Fruit fly (Drosophila melanogaster) whole organism, embryonic: Measurements from ENCODE around the gene Ire1.

Experiments used
- CG10366 ChIP-seq: fragments of 200-800 bp; sonication (Bioruptor generic); IDR thresholded peaks from 2 replicates; pipeline ENCODE4 v1.3.6; 2022; ENCODE audit warnings: missing biosample characterization, missing genetic modification characterization
- CG12391 ChIP-seq: fragments of 200-800 bp; sonication (Bioruptor generic); optimal IDR thresholded peaks from 3 replicates; lab custom pipeline; 2018; ENCODE audit warnings: missing biosample characterization, mild to moderate bottlenecking, missing genetic modification characterization, moderate library complexity
- CG12659 ChIP-seq: fragments of 200-800 bp; sonication (Bioruptor generic); optimal IDR thresholded peaks from 3 replicates; lab custom pipeline; 2017; ENCODE audit warnings: mild to moderate bottlenecking, missing biosample characterization, missing genetic modification reagents, missing genetic modification characterization
- CG12942 ChIP-seq: fragments of 200-800 bp; sonication (Bioruptor generic); optimal IDR thresholded peaks from 3 replicates; lab custom pipeline; 2016; ENCODE audit warnings: missing biosample characterization, missing genetic modification characterization
- CG14014 ChIP-seq: fragments of 200-800 bp; sonication (Bioruptor generic); IDR thresholded peaks from 2 replicates; pipeline ENCODE4 v1.3.6; 2022; ENCODE audit warnings: missing biosample characterization, missing genetic modification characterization
- CG15479 ChIP-seq: fragments of 200-800 bp; sonication (Bioruptor generic); optimal IDR thresholded peaks from 3 replicates; lab custom pipeline; 2019; ENCODE audit warnings: missing biosample characterization, mild to moderate bottlenecking, missing genetic modification characterization, moderate library complexity
- CG1832 ChIP-seq: fragments of 200-800 bp; sonication (Bioruptor generic); optimal IDR thresholded peaks from 2 replicates; lab custom pipeline; 2017; ENCODE audit warnings: missing biosample characterization, mild to moderate bottlenecking, missing genetic modification characterization, inconsistent platforms
- CG18619 ChIP-seq: fragments of 200-800 bp; sonication (Bioruptor generic); optimal IDR thresholded peaks from 3 replicates; lab custom pipeline; 2017; ENCODE audit warnings: missing biosample characterization, mild to moderate bottlenecking, missing genetic modification characterization
- CG18764 ChIP-seq: fragments of 200-800 bp; sonication (Bioruptor generic); optimal IDR thresholded peaks from 3 replicates; lab custom pipeline; 2016; ENCODE audit warnings: missing biosample characterization, missing genetic modification characterization
- CG2199 ChIP-seq: fragments of 200-800 bp; sonication (Bioruptor generic); IDR thresholded peaks from 3 replicates; pipeline ENCODE4 v1.3.6; 2022; ENCODE audit warnings: missing biosample characterization, missing genetic modification characterization
- CG30403 ChIP-seq: fragments of 200-800 bp; sonication (Bioruptor generic); optimal IDR thresholded peaks from 3 replicates; lab custom pipeline; 2016; ENCODE audit warnings: missing biosample characterization, missing genetic modification characterization
- CG31388 ChIP-seq: fragments of 200-800 bp; sonication (Bioruptor generic); optimal IDR thresholded peaks from 2 replicates; lab custom pipeline; 2016; ENCODE audit warnings: missing biosample characterization, missing genetic modification characterization
- CG42726 ChIP-seq: fragments of 200-800 bp; sonication (Bioruptor generic); IDR thresholded peaks from 2 replicates; pipeline ENCODE4 v1.3.6; 2022; ENCODE audit warnings: missing biosample characterization, missing genetic modification characterization; ENCODE audit not compliant: partially characterized antibody
- CG43689 ChIP-seq: fragments of 200-800 bp; sonication (Bioruptor generic); IDR thresholded peaks from 2 replicates; pipeline ENCODE4 v1.3.6; 2022; ENCODE audit warnings: missing biosample characterization, missing genetic modification characterization
- CG4404 ChIP-seq: fragments of 200-800 bp; sonication (Bioruptor generic); IDR thresholded peaks from 2 replicates; pipeline ENCODE4 v1.3.6; 2022; ENCODE audit warnings: missing biosample characterization, missing genetic modification characterization
- CG7556 ChIP-seq: fragments of 200-800 bp; sonication (Bioruptor generic); optimal IDR thresholded peaks from 2 replicates; lab custom pipeline; 2017; ENCODE audit warnings: missing biosample characterization, mild to moderate bottlenecking, missing genetic modification characterization
- CG7786 ChIP-seq: fragments of 200-800 bp; sonication (Bioruptor generic); optimal IDR thresholded peaks from 2 replicates; lab custom pipeline; 2016; ENCODE audit warnings: missing biosample characterization, missing genetic modification characterization
- Camta ChIP-seq: fragments of 200-800 bp; sonication (Bioruptor generic); optimal IDR thresholded peaks from 2 replicates; lab custom pipeline; 2016; ENCODE audit warnings: missing biosample characterization, missing genetic modification characterization
- D ChIP-seq, 2 experiments: fragments of 200-800 bp in 1 of 2; fragments of >200 bp in 1 of 2; sonication (Bioruptor generic) in 1 of 2; optimal IDR thresholded peaks; 2 replicates in 1 of 2; 3 replicates in 1 of 2; lab custom pipeline; 2017; ENCODE audit warnings: mild to moderate bottlenecking in 1 of 2, missing biosample characterization in 1 of 2, missing genetic modification characterization in 1 of 2, missing genetic modification reagents in 1 of 2
- Dfd ChIP-seq, 2 experiments: fragments of >200 bp; optimal IDR thresholded peaks; 2 replicates each; lab custom pipeline; 2017; ENCODE audit warnings: missing biosample characterization in 2 of 2, missing genetic modification characterization in 2 of 2
- Dip2 ChIP-seq: fragments of 200-800 bp; sonication (Bioruptor generic); IDR thresholded peaks from 2 replicates; pipeline ENCODE4 v1.3.6; 2022; ENCODE audit warnings: missing biosample characterization, missing genetic modification characterization
- Doc3 ChIP-seq: fragments of 200-800 bp; sonication (Bioruptor generic); IDR thresholded peaks from 3 replicates; pipeline ENCODE4 v1.3.6; 2022; ENCODE audit warnings: missing biosample characterization, missing genetic modification characterization; ENCODE audit not compliant: partially characterized antibody
- Ets65A ChIP-seq: fragments of 200-800 bp; sonication (Bioruptor generic); peaks from one replicate; lab custom pipeline; 2016; ENCODE audit warnings: missing biosample characterization, missing genetic modification characterization
- Ets97D ChIP-seq: fragments of 200-800 bp; sonication (Bioruptor generic); optimal IDR thresholded peaks from 3 replicates; lab custom pipeline; 2016; ENCODE audit warnings: missing biosample characterization, missing genetic modification characterization
- HLH4C ChIP-seq: fragments of 200-800 bp; sonication (Bioruptor generic); IDR thresholded peaks from 3 replicates; pipeline ENCODE4 v1.3.6; 2022; ENCODE audit warnings: missing biosample characterization, missing genetic modification characterization; ENCODE audit not compliant: partially characterized antibody
- HLHmδ ChIP-seq: fragments of 200-800 bp; sonication (Bioruptor generic); optimal IDR thresholded peaks from 2 replicates; lab custom pipeline; 2018; ENCODE audit warnings: missing biosample characterization, mild to moderate bottlenecking, missing genetic modification characterization, moderate library complexity
- Hr51 ChIP-seq, 2 experiments: fragments of 200-800 bp; sonication (Bioruptor generic); optimal IDR thresholded peaks; 2 replicates in 1 of 2; 3 replicates in 1 of 2; lab custom pipeline; 2016 to 2018; ENCODE audit warnings: missing biosample characterization in 2 of 2, missing genetic modification characterization in 2 of 2, mild to moderate bottlenecking in 1 of 2, moderate library complexity in 1 of 2
- Max ChIP-seq: fragments of 200-800 bp; sonication (Bioruptor generic); optimal IDR thresholded peaks from 2 replicates; lab custom pipeline; 2016; ENCODE audit warnings: missing biosample characterization, mild to moderate bottlenecking, missing genetic modification characterization
- Mes4 ChIP-seq: fragments of 200-800 bp; sonication (Bioruptor generic); optimal IDR thresholded peaks from 2 replicates; lab custom pipeline; 2016; ENCODE audit warnings: missing biosample characterization, missing genetic modification characterization
- NC2β ChIP-seq: fragments of 200-800 bp; sonication (Bioruptor generic); optimal IDR thresholded peaks from 2 replicates; lab custom pipeline; 2016; ENCODE audit warnings: missing biosample characterization, missing genetic modification characterization
- NFAT ChIP-seq: fragments of 200-800 bp; sonication (Bioruptor generic); IDR thresholded peaks from 2 replicates; pipeline ENCODE4 v1.3.6; 2022; ENCODE audit warnings: missing biosample characterization, missing genetic modification characterization
- NK7.1 ChIP-seq: fragments of 200-800 bp; sonication (Bioruptor generic); optimal IDR thresholded peaks from 3 replicates; lab custom pipeline; 2016; ENCODE audit warnings: missing biosample characterization, missing genetic modification characterization
- Rfx ChIP-seq: fragments of 200-800 bp; sonication (Bioruptor generic); IDR thresholded peaks from 2 replicates; pipeline ENCODE4 v1.3.6; 2022; ENCODE audit warnings: missing biosample characterization, missing genetic modification characterization
- Sox102F ChIP-seq: fragments of 200-800 bp; sonication (Bioruptor generic); optimal IDR thresholded peaks from 2 replicates; lab custom pipeline; 2018; ENCODE audit warnings: missing biosample characterization, mild to moderate bottlenecking, missing genetic modification characterization, moderate library complexity
- Spps ChIP-seq: fragments of 200-800 bp; sonication (Bioruptor generic); optimal IDR thresholded peaks from 2 replicates; lab custom pipeline; 2018; ENCODE audit warnings: missing biosample characterization, mild to moderate bottlenecking, missing genetic modification characterization
- Taf1 ChIP-seq: fragments of 200-800 bp; sonication (Bioruptor generic); IDR thresholded peaks from 2 replicates; pipeline ENCODE4 v1.3.6; 2022; ENCODE audit warnings: missing biosample characterization, missing genetic modification characterization
- bigmax ChIP-seq: fragments of 200-800 bp; sonication (Bioruptor generic); optimal IDR thresholded peaks from 2 replicates; lab custom pipeline; 2018; ENCODE audit warnings: missing biosample characterization, mild to moderate bottlenecking, missing genetic modification characterization
- caup ChIP-seq: fragments of 200-800 bp; sonication (Bioruptor generic); optimal IDR thresholded peaks from 3 replicates; lab custom pipeline; 2017; ENCODE audit warnings: missing biosample characterization, mild to moderate bottlenecking, missing genetic modification characterization, moderate library complexity; ENCODE audit not compliant: severe bottlenecking
- inv ChIP-seq: fragments of 200-800 bp; sonication (Bioruptor generic); IDR thresholded peaks from 2 replicates; pipeline ENCODE4 v1.3.6; 2022; ENCODE audit warnings: missing biosample characterization, missing genetic modification characterization; ENCODE audit not compliant: partially characterized antibody
- nmo ChIP-seq: fragments of 200-800 bp; sonication (Bioruptor generic); optimal IDR thresholded peaks from 2 replicates; lab custom pipeline; 2018; ENCODE audit warnings: missing biosample characterization, mild to moderate bottlenecking, missing genetic modification characterization, moderate library complexity
- ranshi ChIP-seq: fragments of 200-800 bp; sonication (Bioruptor generic); IDR thresholded peaks from 2 replicates; pipeline ENCODE4 v1.3.6; 2022; ENCODE audit warnings: missing biosample characterization, missing genetic modification characterization
- sens ChIP-seq: fragments of 200-800 bp; sonication (Bioruptor generic); peaks from one replicate; lab custom pipeline; 2016; ENCODE audit warnings: missing biosample characterization, missing genetic modification characterization
- stwl ChIP-seq: fragments of 200-800 bp; sonication (Bioruptor generic); optimal IDR thresholded peaks from 3 replicates; lab custom pipeline; 2018; ENCODE audit warnings: missing biosample characterization, mild to moderate bottlenecking, missing genetic modification characterization, moderate library complexity
- tio ChIP-seq: fragments of 200-800 bp; sonication (Bioruptor generic); optimal IDR thresholded peaks from 2 replicates; lab custom pipeline; 2017; ENCODE audit warnings: missing biosample characterization, missing genetic modification characterization, inconsistent platforms
- toy ChIP-seq: fragments of 200-800 bp; sonication (Bioruptor generic); IDR thresholded peaks from 2 replicates; pipeline ENCODE4 v1.3.6; 2022; ENCODE audit warnings: missing biosample characterization, missing genetic modification characterization
- trh ChIP-seq: fragments of 200-800 bp; sonication (Bioruptor generic); optimal IDR thresholded peaks from 2 replicates; lab custom pipeline; 2016; ENCODE audit warnings: missing biosample characterization, missing genetic modification characterization
- twi ChIP-seq: fragments of 200-800 bp; optimal IDR thresholded peaks from 2 replicates; lab custom pipeline; 2019; ENCODE audit warnings: missing biosample characterization, mild to moderate bottlenecking, missing genetic modification characterization, moderate library complexity
- zen ChIP-seq: fragments of 200-800 bp; sonication (Bioruptor generic); optimal IDR thresholded peaks from 3 replicates; lab custom pipeline; 2018; ENCODE audit warnings: missing biosample characterization, mild to moderate bottlenecking, missing genetic modification characterization, moderate library complexity
- zf30C ChIP-seq: fragments of 200-800 bp; sonication (Bioruptor generic); optimal IDR thresholded peaks from 3 replicates; lab custom pipeline; 2018; ENCODE audit warnings: missing biosample characterization, mild to moderate bottlenecking, missing genetic modification characterization

Gene Ire1

dm6 chr3R:19904865-19905373 lies 43.8 kb upstream of the Ire1 start, which contains the start of the genes Surf6 and RhoGAP92B (continued):
- TF ChIP-seq Taf1 (GFP tag; lab: Robert Waterston, UW) (peak; percentile 42; the same call in 1 of the 2 replicates), CG42726 (GFP tag; lab: Robert Waterston, UW) (no peak; the same call in 1 of the 2 replicates), NK7.1 (peak; percentile 12), NC2β (GFP tag; lab: Kevin White, UChicago) (peak; percentile 78), Dip2 (GFP tag; lab: Robert Waterston, UW) (no peak), Max (GFP tag; lab: Kevin White, UChicago) (peak; percentile 95), CG4404 (GFP tag; lab: Robert Waterston, UW) (no peak), Dfd (GFP tag; optimal IDR thresholded peaks at IDR 0.05; lab: Kevin White, UChicago) (no peak), Camta (peak; percentile 55), zen (tag; lab: Kevin White, UChicago) (peak; percentile 53), D (optimal IDR thresholded peaks at IDR 0.05; lab: Kevin White, UChicago) (no peak), D (GFP tag; optimal IDR thresholded peaks at IDR 0.05; lab: Kevin White, UChicago) (peak; percentile 31), CG18764 (peak; percentile 50), CG18619 (GFP tag; lab: Kevin White, UChicago) (peak; percentile 67), CG12659 (GFP tag; lab: Kevin White, UChicago) (peak; percentile 88), Hr51 (GFP tag; optimal IDR thresholded peaks at IDR 0.05; lab: Kevin White, UChicago) (peak; percentile 32 to 55), sens (GFP tag; lab: Kevin White, UChicago) (peak; percentile 96), CG12391 (peak; percentile 79), Spps (peak; percentile 4), CG10366 (0 out of 2 replicates have a peak, but pooled peaks have one; percentile 24), CG12942 (peak; percentile 49), CG43689 (no peak), inv (no peak), Rfx (GFP tag; lab: Robert Waterston, UW) (peak; percentile 59; the same call in 1 of the 2 replicates), zf30C (GFP tag; lab: Kevin White, UChicago) (no peak), toy (GFP tag; lab: Robert Waterston, UW) (peak; percentile 24; the same call in 1 of the 2 replicates), CG7556 (GFP tag; lab: Kevin White, UChicago) (peak; percentile 36), Doc3 (GFP tag; lab: Robert Waterston, UW) (no peak), caup (GFP tag; lab: Kevin White, UChicago) (peak; percentile 71), Mes4 (peak; percentile 68), ranshi (GFP tag; lab: Robert Waterston, UW) (0 out of 2 replicates have a peak, but pooled peaks have one; percentile 25), CG14014 (peak; percentile 45; the same call in 1 of the 2 replicates), twi (tag; lab: Kevin White, UChicago) (peak; percentile 38), CG7786 (GFP tag; lab: Kevin White, UChicago) (peak; percentile 57), nmo (peak; percentile 86), CG2199 (GFP tag; lab: Robert Waterston, UW) (no peak), HLHmδ (GFP tag; lab: Kevin White, UChicago) (no peak), tio (GFP tag; lab: Kevin White, UChicago) (no peak), CG1832 (no peak), bigmax (GFP tag; lab: Kevin White, UChicago) (peak; percentile 33), CG30403 (GFP tag; lab: Kevin White, UChicago) (peak; percentile 43), Sox102F (GFP tag; lab: Kevin White, UChicago) (no peak), HLH4C (GFP tag; lab: Robert Waterston, UW) (peak; percentile 59; the same call in 1 of the 3 replicates), Ets65A (GFP tag; lab: Kevin White, UChicago) (peak; percentile 94), Ets97D (GFP tag; lab: Kevin White, UChicago) (peak; percentile 89), CG31388 (GFP tag; lab: Kevin White, UChicago) (no peak), trh (GFP tag; lab: Kevin White, UChicago) (no peak), CG15479 (GFP tag; lab: Kevin White, UChicago) (no peak), NFAT (GFP tag; lab: Robert Waterston, UW) (peak; percentile 31; the same call in 1 of the 2 replicates), stwl (tag; lab: Kevin White, UChicago) (peak; percentile 89)
